Worm (Caenorhabditis elegans): Measurements from ENCODE around the gene coq-5.

The coq-5 gene

DNA sequence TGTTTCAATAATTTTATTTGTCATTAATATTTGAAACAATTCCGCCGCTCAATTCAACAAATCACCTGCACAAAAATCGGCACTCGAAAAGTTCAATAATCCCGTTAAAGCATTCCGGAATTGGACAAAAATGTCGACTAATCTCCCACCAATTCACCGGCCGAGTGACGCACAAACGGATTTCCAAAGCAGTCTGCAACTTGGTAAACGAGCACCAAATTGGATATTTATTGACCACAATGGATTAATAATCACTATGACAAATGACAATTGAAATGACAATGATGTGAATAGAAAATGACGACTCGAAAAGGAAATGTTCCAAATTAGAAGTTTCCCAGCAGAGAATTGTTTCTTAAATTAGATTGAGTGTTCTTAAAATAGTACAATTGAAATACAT, 22.6 kb downstream of the coq-5 start:
- TF ChIP-seq ets-7 (tag; optimal IDR thresholded peaks at IDR 0.05) (no peak), flt-1 (GFP tag; IDR thresholded peaks at IDR 0.05) (no peak)

DNA sequence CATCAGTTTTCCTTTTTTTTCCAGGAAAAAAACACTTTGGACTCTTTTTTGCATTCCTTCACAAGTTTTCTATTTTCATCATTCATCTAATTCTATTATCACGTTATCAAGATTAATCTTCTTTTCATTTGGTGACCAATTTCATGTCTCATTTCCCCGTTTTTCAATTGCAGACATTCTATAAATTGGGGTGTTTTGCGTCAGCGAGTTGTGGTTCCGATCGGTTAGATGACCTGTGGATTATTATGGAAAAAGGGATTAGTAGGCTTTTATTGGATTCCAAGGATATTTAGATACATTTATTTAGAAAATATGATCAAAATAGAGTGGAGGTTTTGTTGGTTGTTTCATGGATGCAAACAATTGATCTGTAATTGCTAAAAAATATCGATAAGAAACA, 23.4 kb downstream of the coq-5 start:
- TF ChIP-seq ets-7 (tag; optimal IDR thresholded peaks at IDR 0.05) (no peak), hmbx-1 (tag; optimal IDR thresholded peaks at IDR 0.05) (no peak), hnd-1 (tag; optimal IDR thresholded peaks at IDR 0.05) (no peak), tbx-11 (GFP tag; IDR thresholded peaks at IDR 0.05) (no peak), tra-4 (tag; optimal IDR thresholded peaks at IDR 0.05) (no peak), ceh-13 (GFP tag; optimal IDR thresholded peaks at IDR 0.05) (no peak)

DNA sequence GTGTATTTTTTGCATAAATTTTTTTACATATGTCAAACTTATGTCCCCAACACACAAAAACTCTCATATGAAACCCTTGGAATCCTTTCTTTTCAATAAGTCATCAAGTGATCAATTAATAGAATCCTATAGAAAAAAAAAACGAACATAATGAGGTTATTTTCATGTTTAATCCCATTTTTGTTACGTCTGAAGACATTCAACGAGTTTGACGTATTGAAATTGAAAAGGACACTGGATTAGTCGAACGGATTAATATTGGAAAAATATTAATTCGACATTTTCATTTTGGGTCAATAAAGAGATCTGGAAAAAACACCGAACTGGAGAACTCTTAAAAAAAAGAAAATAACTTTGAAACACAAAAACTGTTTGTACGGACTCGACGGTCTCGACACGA, 25.8 kb downstream of the coq-5 start:
- TF ChIP-seq pes-1 (GFP tag; IDR thresholded peaks at IDR 0.05) (no peak), ceh-13 (GFP tag; optimal IDR thresholded peaks at IDR 0.05) (no peak), hmg-4 (GFP tag; optimal IDR thresholded peaks at IDR 0.05) (no peak), sea-1 (GFP tag; conservative IDR thresholded peaks at IDR 0.05) (no peak), hmbx-1 (tag; optimal IDR thresholded peaks at IDR 0.05) (no peak), ceh-36 (tag; optimal IDR thresholded peaks at IDR 0.05) (no peak), F13C5.2 (tag; optimal IDR thresholded peaks at IDR 0.05) (no peak), ets-7 (tag; optimal IDR thresholded peaks at IDR 0.05) (no peak), B0310.2 (tag; optimal IDR thresholded peaks at IDR 0.05) (no peak), aly-1 (tag; optimal IDR thresholded peaks at IDR 0.05) (no peak), ama-1 (optimal IDR thresholded peaks at IDR 0.05) (no peak), tbx-11 (GFP tag; IDR thresholded peaks at IDR 0.05) (no peak), hnd-1 (tag; optimal IDR thresholded peaks at IDR 0.05) (no peak)

DNA sequence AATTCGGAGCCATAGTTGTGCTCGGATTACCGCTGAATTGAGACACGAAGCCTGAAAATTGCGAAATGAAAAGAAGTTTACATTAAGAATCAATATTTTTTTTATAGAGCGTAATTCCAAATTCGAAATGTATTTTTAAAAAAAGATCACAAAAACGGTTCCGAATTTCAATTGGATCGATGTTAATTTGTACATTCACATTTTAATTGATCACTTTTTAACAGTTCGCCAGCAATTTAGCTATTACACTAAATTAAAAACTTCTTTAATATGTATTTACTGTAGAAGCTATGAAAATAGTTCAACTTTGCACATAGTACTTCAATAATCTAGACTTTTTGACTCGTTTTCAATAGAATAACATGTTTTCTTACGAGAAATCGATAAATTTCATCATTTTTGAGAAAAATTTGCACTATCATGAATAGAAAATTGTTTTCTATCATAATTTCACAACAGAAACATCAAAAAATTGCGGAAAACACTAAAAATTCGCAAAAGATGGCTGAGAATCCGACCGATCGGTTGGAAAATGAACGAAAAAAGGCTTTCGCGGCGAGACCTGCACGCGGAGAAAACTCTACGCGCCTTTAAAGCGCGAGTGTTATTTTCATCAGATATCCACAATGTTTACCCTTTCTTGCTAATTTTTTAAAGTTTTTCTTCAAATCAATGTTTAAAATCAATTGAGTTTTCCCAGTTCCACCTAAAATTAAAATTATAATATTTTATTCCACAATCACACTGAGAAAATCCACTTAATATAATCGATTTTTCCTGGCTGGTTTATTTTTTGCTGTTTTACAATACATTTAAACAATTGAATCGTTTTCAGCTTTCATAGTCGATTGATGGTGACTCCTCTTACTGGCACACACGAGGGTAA, 29.4 kb downstream of the coq-5 start, which contains the start of the genes egl-45 and kcmf-1:
TSS of gene egl-45 (minus strand) at position 51 of the 886 bp plus-strand sequence.
TSS of gene kcmf-1 (plus strand) at position 836 of the 886 bp plus-strand sequence.
- TF ChIP-seq ets-7 (tag; optimal IDR thresholded peaks at IDR 0.05) (no peak), ceh-13 (GFP tag; optimal IDR thresholded peaks at IDR 0.05) (no peak), flt-1 (GFP tag; IDR thresholded peaks at IDR 0.05) (no peak), tra-4 (tag; optimal IDR thresholded peaks at IDR 0.05) (no peak), aly-1 (tag; optimal IDR thresholded peaks at IDR 0.05) (no peak), B0310.2 (tag; optimal IDR thresholded peaks at IDR 0.05) (no peak), tbx-37 (GFP tag; conservative IDR thresholded peaks at IDR 0.05) (no peak), ceh-36 (tag; optimal IDR thresholded peaks at IDR 0.05) (no peak), F13C5.2 (tag; optimal IDR thresholded peaks at IDR 0.05) (no peak), hnd-1 (tag; optimal IDR thresholded peaks at IDR 0.05) (no peak), pes-1 (GFP tag; IDR thresholded peaks at IDR 0.05) (no peak), hmg-4 (GFP tag; optimal IDR thresholded peaks at IDR 0.05) (no peak), scrt-1 (GFP tag; IDR thresholded peaks at IDR 0.05) (no peak), hmbx-1 (tag; optimal IDR thresholded peaks at IDR 0.05) (no peak)

DNA sequence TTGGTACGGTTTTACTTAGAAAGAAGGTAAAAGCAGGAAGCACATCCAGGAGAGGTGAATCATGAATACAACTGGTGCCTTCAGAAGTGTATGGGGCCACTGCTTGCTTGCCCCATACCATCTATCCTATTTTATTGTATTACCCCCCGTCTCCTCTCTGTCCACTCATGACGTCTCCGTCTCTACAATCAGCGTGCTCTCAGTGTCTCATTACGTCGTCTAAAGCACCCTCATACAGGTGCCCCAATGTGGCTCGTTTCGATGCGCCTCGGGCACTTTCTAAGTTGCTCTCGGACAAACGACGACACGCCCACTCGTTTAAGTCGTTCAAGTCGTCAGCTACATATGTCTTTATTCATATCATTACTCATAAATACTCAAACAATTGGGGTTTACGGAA, 34.2 kb downstream of the coq-5 start:
- TF ChIP-seq scrt-1 (GFP tag; IDR thresholded peaks at IDR 0.05) (no peak), flt-1 (GFP tag; IDR thresholded peaks at IDR 0.05) (no peak), tra-4 (tag; optimal IDR thresholded peaks at IDR 0.05) (no peak), aly-1 (tag; optimal IDR thresholded peaks at IDR 0.05) (no peak), ceh-36 (tag; optimal IDR thresholded peaks at IDR 0.05) (no peak), pes-1 (GFP tag; IDR thresholded peaks at IDR 0.05) (no peak), hmg-4 (GFP tag; optimal IDR thresholded peaks at IDR 0.05) (no peak), hmbx-1 (tag; optimal IDR thresholded peaks at IDR 0.05) (no peak), sea-1 (GFP tag; conservative IDR thresholded peaks at IDR 0.05) (no peak), ets-7 (tag; optimal IDR thresholded peaks at IDR 0.05) (no peak), B0310.2 (tag; optimal IDR thresholded peaks at IDR 0.05) (no peak)

DNA sequence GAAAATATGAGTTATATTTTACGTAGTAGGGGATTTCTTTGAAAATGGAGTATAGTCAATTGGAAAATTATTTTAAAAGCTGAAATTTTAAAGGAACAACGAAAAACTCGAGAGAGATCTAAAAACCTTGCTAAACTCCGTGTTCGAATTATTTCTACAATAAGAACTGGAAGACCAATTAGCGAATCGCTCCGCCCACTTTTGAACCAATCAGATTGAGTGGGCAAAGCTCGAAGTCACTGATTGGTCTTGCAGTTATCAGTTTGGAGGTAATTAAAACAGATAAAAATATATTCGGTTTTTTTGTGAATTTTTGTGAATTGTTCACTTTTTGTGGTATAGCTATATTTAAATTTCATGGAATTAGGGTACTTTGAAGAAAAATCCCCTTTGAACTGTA, 35.0 kb downstream of the coq-5 start:
- TF ChIP-seq tbx-11 (GFP tag; IDR thresholded peaks at IDR 0.05) (no peak), F13C5.2 (tag; optimal IDR thresholded peaks at IDR 0.05) (no peak), scrt-1 (GFP tag; IDR thresholded peaks at IDR 0.05) (no peak), pes-1 (GFP tag; IDR thresholded peaks at IDR 0.05) (no peak), tra-4 (tag; optimal IDR thresholded peaks at IDR 0.05) (no peak), hmg-4 (GFP tag; optimal IDR thresholded peaks at IDR 0.05) (no peak), ets-7 (tag; optimal IDR thresholded peaks at IDR 0.05) (no peak)

DNA sequence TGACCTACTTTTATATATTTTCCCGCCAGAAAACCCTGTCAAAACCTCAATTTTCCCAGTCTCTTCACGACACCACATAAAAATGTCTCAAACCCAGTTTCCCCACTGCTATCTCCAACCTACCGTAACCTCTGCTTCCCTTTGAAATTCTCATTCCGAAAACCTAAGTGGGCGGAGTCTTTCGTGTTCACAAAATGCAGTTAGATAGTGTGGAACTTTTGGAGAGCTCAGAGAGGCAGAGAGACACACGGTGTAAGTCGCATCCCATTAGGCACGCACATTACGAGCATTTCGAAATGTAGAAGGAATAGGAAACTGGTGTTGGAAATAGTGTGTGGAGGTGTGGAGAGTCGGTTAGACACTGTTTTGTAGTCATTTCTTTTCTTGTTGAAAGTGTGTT, 38.4 kb downstream of the coq-5 start:
- TF ChIP-seq tra-4 (tag; optimal IDR thresholded peaks at IDR 0.05), result no peak
- no peak for TF ChIP-seq aly-1 (tag; optimal IDR thresholded peaks at IDR 0.05)
- no peak for TF ChIP-seq hnd-1 (tag; optimal IDR thresholded peaks at IDR 0.05)
- no peak for TF ChIP-seq scrt-1 (GFP tag; IDR thresholded peaks at IDR 0.05)
- no peak for TF ChIP-seq sea-1 (GFP tag; conservative IDR thresholded peaks at IDR 0.05)

DNA sequence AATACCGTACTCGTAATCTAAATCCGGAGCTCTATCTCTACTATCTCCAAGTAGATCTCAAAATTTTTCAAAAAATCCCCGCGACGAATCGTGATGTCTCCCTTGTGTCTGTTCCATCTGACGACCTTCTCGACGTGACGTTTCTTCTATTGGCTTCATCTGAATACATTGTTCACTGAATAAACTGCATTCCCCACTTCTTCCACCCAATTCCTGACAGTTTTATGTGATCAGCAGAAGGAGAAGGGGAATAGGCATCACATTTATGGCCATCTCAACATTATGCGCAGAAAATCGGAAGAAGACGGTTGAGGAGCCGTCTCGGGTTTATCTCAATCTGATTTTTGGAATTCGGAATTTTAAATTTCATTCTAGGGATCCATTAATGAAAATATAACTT, 39.3 kb downstream of the coq-5 start:
- TF ChIP-seq flt-1 (GFP tag; IDR thresholded peaks at IDR 0.05), result no peak
- no peak for TF ChIP-seq F13C5.2 (tag; optimal IDR thresholded peaks at IDR 0.05)
- TF ChIP-seq ceh-13 (GFP tag; optimal IDR thresholded peaks at IDR 0.05), result no peak
- no peak for TF ChIP-seq ets-7 (tag; optimal IDR thresholded peaks at IDR 0.05)
- TF ChIP-seq scrt-1 (GFP tag; IDR thresholded peaks at IDR 0.05), result no peak
- no peak for TF ChIP-seq hmbx-1 (tag; optimal IDR thresholded peaks at IDR 0.05)
- no peak for TF ChIP-seq tbx-11 (GFP tag; IDR thresholded peaks at IDR 0.05)
- no peak for TF ChIP-seq hnd-1 (tag; optimal IDR thresholded peaks at IDR 0.05)
- TF ChIP-seq sea-1 (GFP tag; conservative IDR thresholded peaks at IDR 0.05), result no peak
- TF ChIP-seq ceh-36 (tag; optimal IDR thresholded peaks at IDR 0.05), result no peak
- no peak for TF ChIP-seq tra-4 (tag; optimal IDR thresholded peaks at IDR 0.05)
- TF ChIP-seq ama-1 (optimal IDR thresholded peaks at IDR 0.05), result no peak
- no peak for TF ChIP-seq pes-1 (GFP tag; IDR thresholded peaks at IDR 0.05)
- TF ChIP-seq aly-1 (tag; optimal IDR thresholded peaks at IDR 0.05), result no peak
